Worm (Caenorhabditis elegans): ENCODE measurements around the gene F16B12.1.

- TF ChIP-seq vab-7 (GFP tag; IDR thresholded peaks at IDR 0.05) (no peak), ZK546.5 (tag; optimal IDR thresholded peaks at IDR 0.05) (no peak), ceh-32 (tag; optimal IDR thresholded peaks at IDR 0.05; ENCODE audit: poor library complexity) (no peak), fkh-10 (GFP tag; optimal IDR thresholded peaks at IDR 0.05) (no peak), nhr-28 (tag; optimal IDR thresholded peaks at IDR 0.05) (no peak), aha-1 (tag) (no peak), nhr-10 (tag; optimal IDR thresholded peaks at IDR 0.05) (no peak)
These were observed 22.5 kb upstream of the F16B12.1 start for ce11 chrX:14062771-14063170.

All from whole organism, L4 larva.